Worm (Caenorhabditis elegans): Measurements from ENCODE around the gene Y34F4.3.
A peak's percentile ranks its signal among the peaks of the same experiment; 100 is the strongest.

The Y34F4.3 gene

DNA sequence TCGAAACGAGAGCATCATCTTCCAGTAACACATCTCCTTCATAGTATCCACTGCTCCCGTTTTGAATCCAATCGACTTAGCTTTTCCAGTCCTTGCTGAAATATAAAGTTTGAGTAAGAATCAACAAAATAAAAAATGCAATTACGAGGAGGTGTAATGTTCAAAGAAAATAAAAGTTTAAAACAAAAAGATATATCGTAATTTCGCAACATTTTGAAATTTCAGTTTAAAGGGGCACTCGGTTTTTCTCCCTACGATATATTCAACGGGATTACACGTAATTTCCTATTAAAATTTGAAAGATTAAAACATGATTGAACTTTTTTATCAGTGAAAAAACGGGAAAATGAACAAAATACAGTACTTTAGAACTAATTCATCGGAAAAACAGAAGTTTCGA is at the start of gene Y34F4.3:
Gene Y34F4.3 (minus strand): TSS at position 101 of the 400 bp plus-strand sequence.
- no peak for TF ChIP-seq cog-1 (tag; optimal IDR thresholded peaks at IDR 0.05)
- TF ChIP-seq flt-1 (GFP tag; IDR thresholded peaks at IDR 0.05) = no peak
- no peak for TF ChIP-seq tab-1 (GFP tag; IDR thresholded peaks at IDR 0.05)
- no peak for TF ChIP-seq med-1 (GFP tag; optimal IDR thresholded peaks at IDR 0.05; ENCODE audit: insufficient read depth)
- no peak for TF ChIP-seq ztf-23 (GFP tag; IDR thresholded peaks at IDR 0.05)
- TF ChIP-seq T22C8.4 (GFP tag; IDR thresholded peaks at IDR 0.05) = no peak
- no peak for TF ChIP-seq klf-2 (GFP tag; conservative IDR thresholded peaks at IDR 0.05)
- no peak for TF ChIP-seq ztf-29 (GFP tag; IDR thresholded peaks at IDR 0.05)
- TF ChIP-seq ref-1 (GFP tag; conservative IDR thresholded peaks at IDR 0.05) = no peak

DNA sequence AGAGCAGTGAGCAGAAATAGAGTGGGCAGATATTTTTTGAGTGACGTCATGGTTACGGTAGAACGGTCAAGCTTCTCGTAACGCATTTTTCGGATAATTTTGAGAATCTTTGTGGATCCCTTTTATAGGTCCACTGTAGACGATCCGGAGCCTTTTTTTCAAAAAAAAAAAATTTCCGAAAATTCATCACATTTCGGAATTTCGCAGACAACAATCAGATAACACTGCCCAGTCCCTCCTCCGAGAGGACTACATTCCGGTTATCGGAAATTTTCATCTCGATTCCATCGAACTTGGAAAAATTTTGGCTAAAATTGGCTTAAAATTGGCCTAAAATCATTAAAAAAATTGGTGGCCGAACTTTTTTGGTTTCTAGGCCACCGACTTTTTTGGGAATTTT is 44.0 kb upstream of the Y34F4.3 start, which contains the start of gene BE0003N10.6:
Gene BE0003N10.6 (minus strand): TSS at position 101 of the 400 bp plus-strand sequence.
- TF ChIP-seq ztf-29 (GFP tag; IDR thresholded peaks at IDR 0.05) (no peak), T22C8.4 (GFP tag; IDR thresholded peaks at IDR 0.05) (no peak), cog-1 (tag; optimal IDR thresholded peaks at IDR 0.05) (no peak), ref-1 (GFP tag; conservative IDR thresholded peaks at IDR 0.05) (no peak), tab-1 (GFP tag; IDR thresholded peaks at IDR 0.05) (no peak), ztf-23 (GFP tag; IDR thresholded peaks at IDR 0.05) (no peak), med-1 (GFP tag; optimal IDR thresholded peaks at IDR 0.05; ENCODE audit: insufficient read depth) (no peak), klf-2 (GFP tag; conservative IDR thresholded peaks at IDR 0.05) (no peak), flt-1 (GFP tag; IDR thresholded peaks at IDR 0.05) (no peak)

DNA sequence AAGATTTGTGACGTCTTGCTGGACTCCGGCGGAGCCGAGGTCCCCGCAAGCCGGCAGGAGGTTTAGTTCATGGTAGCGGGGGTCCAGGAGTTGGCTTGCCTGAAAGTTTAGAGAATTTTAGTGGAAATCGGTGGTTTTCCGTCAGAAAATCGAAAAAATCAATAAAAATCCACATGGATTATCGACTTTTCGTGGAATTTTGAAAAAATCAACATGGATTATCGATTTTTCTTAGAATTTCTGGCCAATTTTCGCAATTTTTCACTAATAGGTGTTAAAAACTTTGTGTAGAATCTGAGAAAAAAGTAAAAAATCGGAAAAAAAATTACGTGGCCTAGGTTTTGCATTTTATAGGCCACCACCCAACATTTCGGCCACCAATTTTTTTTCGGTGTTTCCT is 42.9 kb upstream of the Y34F4.3 start:
- TF ChIP-seq med-1 (GFP tag; optimal IDR thresholded peaks at IDR 0.05; ENCODE audit: insufficient read depth) (no peak), T22C8.4 (GFP tag; IDR thresholded peaks at IDR 0.05) (no peak), ref-1 (GFP tag; conservative IDR thresholded peaks at IDR 0.05) (no peak), flt-1 (GFP tag; IDR thresholded peaks at IDR 0.05) (no peak), ztf-29 (GFP tag; IDR thresholded peaks at IDR 0.05) (no peak), tab-1 (GFP tag; IDR thresholded peaks at IDR 0.05) (no peak), ztf-23 (GFP tag; IDR thresholded peaks at IDR 0.05) (no peak), klf-2 (GFP tag; conservative IDR thresholded peaks at IDR 0.05) (no peak), cog-1 (tag; optimal IDR thresholded peaks at IDR 0.05) (no peak)

DNA sequence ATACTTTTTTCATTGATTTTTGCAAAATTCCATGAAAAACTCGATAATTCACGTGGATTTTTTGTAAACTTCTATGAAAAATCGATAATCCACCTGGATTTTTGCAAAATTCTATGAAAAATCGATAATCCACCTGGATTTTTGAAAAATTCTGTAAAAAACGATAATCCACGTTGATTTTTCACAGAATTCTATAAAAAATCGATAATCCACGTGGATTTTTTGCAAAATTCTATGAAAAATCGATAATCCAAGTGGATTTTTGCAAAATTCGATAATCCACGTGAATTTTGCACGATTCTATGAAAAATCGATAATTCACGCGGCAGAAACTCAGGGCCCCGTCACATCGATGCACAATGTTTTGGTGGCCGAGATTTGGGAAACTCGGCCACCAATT is 42.1 kb upstream of the Y34F4.3 start:
- TF ChIP-seq med-1 (GFP tag; optimal IDR thresholded peaks at IDR 0.05; ENCODE audit: insufficient read depth) (no peak), T22C8.4 (GFP tag; IDR thresholded peaks at IDR 0.05) (peak; percentile 84)

DNA sequence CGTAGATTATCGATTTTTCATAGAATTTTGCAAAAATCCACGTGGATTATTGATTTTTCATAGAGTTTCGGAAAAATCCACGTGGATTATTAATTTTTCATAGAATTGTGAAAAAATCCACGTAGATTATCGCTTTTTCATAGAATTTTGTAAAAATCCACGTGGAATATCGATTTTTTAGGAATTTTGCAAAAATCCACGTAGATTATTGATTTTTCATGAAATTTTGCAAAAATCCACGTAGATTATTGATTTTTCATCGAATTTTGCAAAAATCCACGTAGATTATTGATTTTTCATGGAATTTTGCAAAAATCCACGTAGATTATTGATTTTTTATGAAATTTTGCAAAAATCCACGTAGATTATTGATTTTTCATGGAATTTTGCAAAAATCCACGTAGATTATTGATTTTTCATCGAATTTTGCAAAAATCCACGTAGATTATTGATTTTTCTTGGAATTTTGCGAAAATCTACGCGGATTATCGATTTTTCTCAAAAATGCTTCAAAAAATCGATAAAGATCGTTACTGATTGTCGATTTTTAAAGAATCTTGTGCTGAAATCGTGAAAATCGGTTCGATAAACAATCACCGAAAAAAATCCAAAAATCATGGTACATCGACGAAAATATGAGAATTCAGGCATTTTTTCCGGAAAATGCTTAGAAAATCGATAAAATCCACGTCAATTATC is 41.2 kb upstream of the Y34F4.3 start:
- TF ChIP-seq T22C8.4 (GFP tag; IDR thresholded peaks at IDR 0.05) = peak; percentile 54

DNA sequence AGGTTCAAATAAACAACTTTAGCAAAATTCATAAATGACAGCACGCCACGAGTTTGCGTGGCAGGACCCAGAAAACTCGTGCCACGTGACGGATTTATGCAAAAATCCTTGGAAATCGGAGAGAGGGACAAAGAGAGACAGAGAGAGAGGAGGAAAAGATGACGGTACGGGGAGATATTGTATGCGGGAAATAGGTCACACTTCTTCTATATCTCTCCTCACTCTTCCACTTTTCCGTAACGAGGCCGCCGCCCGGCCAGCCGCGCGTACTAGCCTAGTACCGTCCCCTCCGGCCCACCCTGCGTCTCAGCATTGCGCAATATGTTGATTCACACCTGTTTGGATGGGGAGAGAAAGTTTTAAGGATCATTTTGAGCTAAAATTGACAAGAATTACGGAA is 38.1 kb upstream of the Y34F4.3 start:
- TF ChIP-seq T22C8.4 (GFP tag; IDR thresholded peaks at IDR 0.05) = no peak
- TF ChIP-seq ztf-23 (GFP tag; IDR thresholded peaks at IDR 0.05) = 0 out of 2 replicates have a peak, but pooled peaks have one; percentile 45
- 0 out of 2 replicates have a peak, but pooled peaks have one; percentile 25 for TF ChIP-seq tab-1 (GFP tag; IDR thresholded peaks at IDR 0.05)
- TF ChIP-seq ztf-29 (GFP tag; IDR thresholded peaks at IDR 0.05) = 0 out of 2 replicates have a peak, but pooled peaks have one; percentile 6
- no peak for TF ChIP-seq ref-1 (GFP tag; conservative IDR thresholded peaks at IDR 0.05)

DNA sequence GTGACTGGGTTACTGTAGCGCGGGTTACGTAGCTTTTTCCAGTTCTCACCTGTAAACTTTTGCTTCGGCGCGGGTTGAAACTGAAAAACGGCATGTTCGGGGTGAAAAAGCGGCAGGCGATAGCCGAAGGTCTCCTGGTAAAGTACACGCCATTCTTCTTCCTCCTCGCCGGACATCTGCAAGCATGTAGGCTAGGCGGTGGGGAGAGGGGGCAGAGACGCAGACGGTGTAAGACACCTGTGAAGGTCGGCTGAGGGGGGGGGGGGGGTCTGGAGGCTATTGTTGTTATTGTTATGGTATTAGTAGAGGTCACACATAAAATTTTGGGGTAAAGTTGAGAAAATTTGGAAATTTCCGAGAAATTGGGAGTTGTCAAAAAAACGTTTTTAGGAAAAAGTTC is 37.1 kb upstream of the Y34F4.3 start, which contains the start of gene fbxo-11.2:
Gene fbxo-11.2 (minus strand): TSS at position 176 of the 400 bp plus-strand sequence.
- TF ChIP-seq ztf-29 (GFP tag; IDR thresholded peaks at IDR 0.05) = no peak
- TF ChIP-seq ztf-23 (GFP tag; IDR thresholded peaks at IDR 0.05) = no peak
- TF ChIP-seq klf-2 (GFP tag; conservative IDR thresholded peaks at IDR 0.05) = no peak
- TF ChIP-seq cog-1 (tag; optimal IDR thresholded peaks at IDR 0.05) = no peak
- no peak for TF ChIP-seq med-1 (GFP tag; optimal IDR thresholded peaks at IDR 0.05; ENCODE audit: insufficient read depth)
- TF ChIP-seq T22C8.4 (GFP tag; IDR thresholded peaks at IDR 0.05) = no peak
- no peak for TF ChIP-seq tab-1 (GFP tag; IDR thresholded peaks at IDR 0.05)
- no peak for TF ChIP-seq flt-1 (GFP tag; IDR thresholded peaks at IDR 0.05)
- no peak for TF ChIP-seq ref-1 (GFP tag; conservative IDR thresholded peaks at IDR 0.05)

DNA sequence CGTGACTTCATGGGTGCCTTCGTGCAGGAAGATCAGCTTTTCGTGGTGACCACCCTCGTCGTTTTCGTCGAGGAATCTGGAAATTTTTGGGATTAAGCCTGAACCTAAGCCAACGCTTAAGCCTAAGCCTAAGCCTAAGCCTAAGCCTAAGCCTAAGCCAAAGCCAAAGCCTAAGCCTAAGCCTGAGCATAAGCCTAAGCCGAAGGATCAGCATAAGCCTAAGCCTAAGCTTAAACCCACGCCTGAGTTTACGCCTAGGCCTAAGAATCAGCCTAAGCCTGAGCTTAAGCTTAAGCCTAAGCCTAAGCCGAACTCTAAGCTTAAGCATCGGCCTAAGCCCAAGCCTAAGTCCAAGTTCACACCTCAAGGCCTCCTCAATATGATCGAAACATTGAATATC is 36.3 kb upstream of the Y34F4.3 start:
- TF ChIP-seq ref-1 (GFP tag; conservative IDR thresholded peaks at IDR 0.05) = no peak
- TF ChIP-seq ztf-29 (GFP tag; IDR thresholded peaks at IDR 0.05) = peak; percentile 73; the same call in 1 of the 2 replicates
- no peak for TF ChIP-seq flt-1 (GFP tag; IDR thresholded peaks at IDR 0.05)
- TF ChIP-seq T22C8.4 (GFP tag; IDR thresholded peaks at IDR 0.05) = no peak

DNA sequence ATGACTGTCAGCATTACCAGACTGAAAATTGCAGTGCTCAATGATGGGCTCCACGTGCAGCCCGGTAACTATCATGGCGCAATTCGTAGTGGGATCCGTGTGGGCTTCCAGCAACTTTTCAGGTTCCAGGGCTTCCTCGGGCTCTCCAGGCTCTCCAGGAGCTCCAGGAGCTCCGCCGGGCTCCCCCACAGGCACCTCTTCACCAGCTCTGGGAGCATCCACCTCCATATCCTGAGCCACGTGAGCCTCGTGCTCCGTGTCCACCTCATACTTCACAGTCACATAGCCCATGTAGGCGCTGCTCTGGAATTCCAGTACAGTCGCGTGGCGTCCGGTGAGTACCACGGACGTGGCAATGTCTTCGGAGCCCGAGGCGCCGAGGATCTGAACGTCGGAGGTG is 35.9 kb upstream of the Y34F4.3 start:
- TF ChIP-seq med-1 (GFP tag; optimal IDR thresholded peaks at IDR 0.05; ENCODE audit: insufficient read depth) = no peak
- TF ChIP-seq cog-1 (tag; optimal IDR thresholded peaks at IDR 0.05) = no peak
- no peak for TF ChIP-seq T22C8.4 (GFP tag; IDR thresholded peaks at IDR 0.05)
- TF ChIP-seq tab-1 (GFP tag; IDR thresholded peaks at IDR 0.05) = no peak
- TF ChIP-seq flt-1 (GFP tag; IDR thresholded peaks at IDR 0.05) = no peak
- TF ChIP-seq ztf-29 (GFP tag; IDR thresholded peaks at IDR 0.05) = no peak
- TF ChIP-seq klf-2 (GFP tag; conservative IDR thresholded peaks at IDR 0.05) = no peak
- no peak for TF ChIP-seq ztf-23 (GFP tag; IDR thresholded peaks at IDR 0.05)
- TF ChIP-seq ref-1 (GFP tag; conservative IDR thresholded peaks at IDR 0.05) = no peak

DNA sequence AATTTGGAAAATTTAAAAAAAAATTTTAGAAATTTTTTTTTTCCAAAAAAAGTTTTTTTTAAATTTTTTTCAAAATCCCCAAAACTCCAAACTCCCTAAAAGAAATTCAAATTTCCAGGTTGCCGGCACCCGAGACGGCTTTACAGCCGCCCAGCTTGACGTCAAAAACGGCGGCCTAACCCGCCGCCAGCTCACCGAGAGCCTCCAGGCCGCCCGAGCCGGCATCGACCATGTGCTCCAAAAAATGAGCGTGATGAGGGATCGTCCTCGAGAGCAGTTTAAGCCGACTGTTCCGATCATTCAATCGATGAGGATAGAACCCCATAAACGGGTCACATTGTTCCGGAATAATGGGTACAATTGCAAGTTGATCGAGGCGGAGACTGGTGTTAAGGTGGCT is 27.8 kb upstream of the Y34F4.3 start:
- TF ChIP-seq flt-1 (GFP tag; IDR thresholded peaks at IDR 0.05) = no peak
- TF ChIP-seq ztf-29 (GFP tag; IDR thresholded peaks at IDR 0.05) = no peak
- no peak for TF ChIP-seq ztf-23 (GFP tag; IDR thresholded peaks at IDR 0.05)
- no peak for TF ChIP-seq med-1 (GFP tag; optimal IDR thresholded peaks at IDR 0.05; ENCODE audit: insufficient read depth)
- TF ChIP-seq cog-1 (tag; optimal IDR thresholded peaks at IDR 0.05) = no peak
- no peak for TF ChIP-seq klf-2 (GFP tag; conservative IDR thresholded peaks at IDR 0.05)
- TF ChIP-seq ref-1 (GFP tag; conservative IDR thresholded peaks at IDR 0.05) = no peak
- TF ChIP-seq T22C8.4 (GFP tag; IDR thresholded peaks at IDR 0.05) = no peak
- TF ChIP-seq tab-1 (GFP tag; IDR thresholded peaks at IDR 0.05) = no peak
